Fruit fly (Drosophila melanogaster) whole organism, embryonic: ENCODE data around the gene Duox.

Experiments used
- Adf1 ChIP-seq: fragments of 200-800 bp; sonication (Bioruptor generic); IDR thresholded peaks from 2 replicates; pipeline ENCODE4 v1.3.6; 2022; ENCODE audit warnings: missing biosample characterization, missing genetic modification characterization
- BtbVII ChIP-seq: fragments of 200-800 bp; sonication (Bioruptor generic); optimal IDR thresholded peaks from 3 replicates; lab custom pipeline; 2017; ENCODE audit warnings: missing biosample characterization, mild to moderate bottlenecking, missing genetic modification characterization
- CG10366 ChIP-seq: fragments of 200-800 bp; sonication (Bioruptor generic); IDR thresholded peaks from 2 replicates; pipeline ENCODE4 v1.3.6; 2022; ENCODE audit warnings: missing biosample characterization, missing genetic modification characterization
- CG10543 ChIP-seq: fragments of 200-800 bp; sonication (Bioruptor generic); optimal IDR thresholded peaks from 3 replicates; lab custom pipeline; 2017; ENCODE audit warnings: missing biosample characterization, mild to moderate bottlenecking, missing genetic modification characterization, moderate library complexity
- CG11560 ChIP-seq: fragments of 200-800 bp; sonication (Bioruptor generic); IDR thresholded peaks from 3 replicates; pipeline ENCODE4 v1.3.6; 2022; ENCODE audit warnings: missing biosample characterization, missing genetic modification characterization
- CG12299 ChIP-seq: fragments of 200-800 bp; sonication (Bioruptor generic); optimal IDR thresholded peaks from 2 replicates; lab custom pipeline; 2018; ENCODE audit warnings: missing biosample characterization, mild to moderate bottlenecking, missing genetic modification characterization
- CG12769 ChIP-seq: fragments of 200-800 bp; sonication (Bioruptor generic); optimal IDR thresholded peaks from 2 replicates; lab custom pipeline; 2019; ENCODE audit warnings: missing biosample characterization, mild to moderate bottlenecking, missing genetic modification characterization, moderate library complexity
- CG14667 ChIP-seq: fragments of 200-800 bp; sonication (Bioruptor generic); IDR thresholded peaks from 2 replicates; pipeline ENCODE4 v1.3.6; 2022; ENCODE audit warnings: missing biosample characterization, missing genetic modification characterization
- CG14710 ChIP-seq: fragments of 200-800 bp; sonication (Bioruptor generic); optimal IDR thresholded peaks from 3 replicates; lab custom pipeline; 2019; ENCODE audit warnings: missing biosample characterization, mild to moderate bottlenecking, missing genetic modification characterization, moderate library complexity
- CG1647 ChIP-seq: fragments of 200-800 bp; sonication (Bioruptor generic); optimal IDR thresholded peaks from 3 replicates; lab custom pipeline; 2016; ENCODE audit warnings: missing biosample characterization, missing genetic modification characterization
- CG18599 ChIP-seq: fragments of 200-800 bp; sonication (Bioruptor generic); optimal IDR thresholded peaks from 3 replicates; lab custom pipeline; 2017; ENCODE audit warnings: missing biosample characterization, missing genetic modification characterization, mild to moderate bottlenecking, moderate library complexity, missing genetic modification reagents
- CG2199 ChIP-seq: fragments of 200-800 bp; sonication (Bioruptor generic); IDR thresholded peaks from 3 replicates; pipeline ENCODE4 v1.3.6; 2022; ENCODE audit warnings: missing biosample characterization, missing genetic modification characterization
- CG30431 ChIP-seq: fragments of 200-800 bp; sonication (Bioruptor generic); optimal IDR thresholded peaks from 2 replicates; lab custom pipeline; 2017; ENCODE audit warnings: missing biosample characterization, missing genetic modification characterization
- CG32532 ChIP-seq: fragments of 200-800 bp; sonication (Bioruptor generic); IDR thresholded peaks from 2 replicates; pipeline ENCODE4 v1.3.6; 2022; ENCODE audit warnings: missing biosample characterization, missing genetic modification characterization
- CG34376 ChIP-seq: fragments of 200-800 bp; sonication (Bioruptor generic); optimal IDR thresholded peaks from 2 replicates; lab custom pipeline; 2018; ENCODE audit warnings: missing biosample characterization, mild to moderate bottlenecking, missing genetic modification characterization
- CG4360 ChIP-seq: fragments of 200-800 bp; sonication (Bioruptor generic); IDR thresholded peaks from 2 replicates; pipeline ENCODE4 v1.3.6; 2022; ENCODE audit warnings: missing biosample characterization, missing genetic modification characterization
- CG7987 ChIP-seq: fragments of 200-800 bp; sonication (Bioruptor generic); optimal IDR thresholded peaks from 2 replicates; lab custom pipeline; 2018; ENCODE audit warnings: missing biosample characterization, mild to moderate bottlenecking, missing genetic modification characterization, moderate library complexity
- CoRest ChIP-seq: fragments of 200-800 bp; sonication (Bioruptor generic); optimal IDR thresholded peaks from 3 replicates; lab custom pipeline; 2018; ENCODE audit warnings: missing biosample characterization, mild to moderate bottlenecking, missing genetic modification characterization, moderate library complexity
- D19A ChIP-seq: fragments of 200-800 bp; optimal IDR thresholded peaks from 3 replicates; lab custom pipeline; 2019; ENCODE audit warnings: missing biosample characterization, mild to moderate bottlenecking, missing genetic modification characterization, moderate library complexity
- Drgx ChIP-seq: fragments of 200-800 bp; sonication (Bioruptor generic); IDR thresholded peaks from 2 replicates; pipeline ENCODE4 v1.3.6; 2022; ENCODE audit warnings: missing biosample characterization, missing genetic modification characterization
- Hr78 ChIP-seq, 2 experiments: fragments of 200-800 bp in 1 of 2; fragments of >200 bp in 1 of 2; sonication (Bioruptor generic) in 1 of 2; optimal IDR thresholded peaks; 2 replicates each; lab custom pipeline; 2017 to 2019; ENCODE audit warnings: missing biosample characterization in 2 of 2, missing genetic modification characterization in 2 of 2, mild to moderate bottlenecking in 1 of 2, moderate library complexity in 1 of 2
- Med ChIP-seq: fragments of 200-800 bp; sonication (Bioruptor generic); peaks from one replicate; lab custom pipeline; 2016; ENCODE audit warnings: missing biosample characterization, missing genetic modification characterization, mild to moderate bottlenecking, inconsistent platforms, moderate library complexity
- Nf-YB ChIP-seq: fragments of 200-800 bp; sonication (Bioruptor generic); optimal IDR thresholded peaks from 3 replicates; lab custom pipeline; 2019; ENCODE audit warnings: missing biosample characterization, mild to moderate bottlenecking, missing genetic modification characterization, moderate library complexity
- Poxn ChIP-seq: fragments of 200-800 bp; sonication (Bioruptor generic); IDR thresholded peaks from 2 replicates; pipeline ENCODE4 v1.3.6; 2022; ENCODE audit warnings: missing biosample characterization, missing genetic modification characterization
- Sry-β ChIP-seq: fragments of 200-800 bp; sonication (Bioruptor generic); optimal IDR thresholded peaks from 2 replicates; lab custom pipeline; 2018; ENCODE audit warnings: missing biosample characterization, mild to moderate bottlenecking, missing genetic modification characterization, moderate library complexity
- amos ChIP-seq: fragments of 200-800 bp; sonication (Bioruptor generic); IDR thresholded peaks from 2 replicates; pipeline ENCODE4 v1.3.6; 2022; ENCODE audit warnings: missing biosample characterization, missing genetic modification characterization; ENCODE audit not compliant: partially characterized antibody
- bsh ChIP-seq, 2 experiments: fragments of 200-800 bp; sonication (Bioruptor generic); optimal IDR thresholded peaks; 2 replicates each; lab custom pipeline; 2017 to 2018; ENCODE audit warnings: mild to moderate bottlenecking in 2 of 2, missing biosample characterization in 2 of 2, missing genetic modification characterization in 2 of 2, moderate library complexity in 1 of 2
- chinmo ChIP-seq: fragments of 200-800 bp; sonication (Bioruptor generic); IDR thresholded peaks from 4 replicates; pipeline ENCODE4 v1.3.6; 2022; ENCODE audit warnings: missing biosample characterization, missing genetic modification characterization; ENCODE audit not compliant: partially characterized antibody
- crol ChIP-seq: fragments of 200-800 bp; sonication (Bioruptor generic); IDR thresholded peaks from 2 replicates; pipeline ENCODE4 v1.3.6; 2022; ENCODE audit warnings: missing biosample characterization, missing genetic modification characterization
- cwo ChIP-seq: fragments of 200-800 bp; sonication (Bioruptor generic); optimal IDR thresholded peaks from 3 replicates; lab custom pipeline; 2017; ENCODE audit warnings: missing biosample characterization, missing genetic modification characterization, mild to moderate bottlenecking, moderate library complexity, missing genetic modification reagents
- dmrt99B ChIP-seq: fragments of 200-800 bp; sonication (Bioruptor generic); optimal IDR thresholded peaks from 2 replicates; lab custom pipeline; 2018; ENCODE audit warnings: missing biosample characterization, mild to moderate bottlenecking, missing genetic modification characterization, moderate library complexity
- exex ChIP-seq: fragments of 200-800 bp; sonication (Bioruptor generic); optimal IDR thresholded peaks from 4 replicates; lab custom pipeline; 2018; ENCODE audit warnings: missing biosample characterization, mild to moderate bottlenecking, missing genetic modification characterization, moderate library complexity
- ftz-f1 ChIP-seq: fragments of 200-800 bp; sonication (Bioruptor generic); optimal IDR thresholded peaks from 2 replicates; lab custom pipeline; 2016; ENCODE audit warnings: missing biosample characterization, missing genetic modification characterization
- grn ChIP-seq: fragments of 200-800 bp; sonication (Bioruptor generic); optimal IDR thresholded peaks from 3 replicates; lab custom pipeline; 2017; ENCODE audit warnings: missing biosample characterization, missing genetic modification characterization
- gro ChIP-seq: fragments of 200-800 bp; sonication (Bioruptor generic); optimal IDR thresholded peaks from 2 replicates; lab custom pipeline; 2016; ENCODE audit warnings: missing biosample characterization, missing genetic modification characterization
- gsb-n ChIP-seq: fragments of 200-800 bp; sonication (Bioruptor generic); optimal IDR thresholded peaks from 3 replicates; lab custom pipeline; 2018; ENCODE audit warnings: missing biosample characterization, mild to moderate bottlenecking, missing genetic modification characterization
- ham ChIP-seq: fragments of 200-800 bp; sonication (Bioruptor generic); IDR thresholded peaks from 2 replicates; pipeline ENCODE4 v1.3.6; 2022; ENCODE audit warnings: missing biosample characterization, missing genetic modification characterization
- mirr ChIP-seq: fragments of 200-800 bp; sonication (Bioruptor generic); optimal IDR thresholded peaks from 3 replicates; lab custom pipeline; 2018; ENCODE audit warnings: missing biosample characterization, mild to moderate bottlenecking, missing genetic modification characterization
- nom ChIP-seq: fragments of 200-800 bp; sonication (Bioruptor generic); optimal IDR thresholded peaks from 2 replicates; lab custom pipeline; 2017; ENCODE audit warnings: missing biosample characterization, missing genetic modification characterization, mild to moderate bottlenecking, moderate library complexity, missing genetic modification reagents
- onecut ChIP-seq: fragments of 200-800 bp; sonication (Bioruptor generic); IDR thresholded peaks from 2 replicates; pipeline ENCODE4 v1.3.6; 2022; ENCODE audit warnings: missing biosample characterization, missing genetic modification characterization
- ranshi ChIP-seq: fragments of 200-800 bp; sonication (Bioruptor generic); IDR thresholded peaks from 2 replicates; pipeline ENCODE4 v1.3.6; 2022; ENCODE audit warnings: missing biosample characterization, missing genetic modification characterization
- sens ChIP-seq: fragments of 200-800 bp; sonication (Bioruptor generic); peaks from one replicate; lab custom pipeline; 2016; ENCODE audit warnings: missing biosample characterization, missing genetic modification characterization
- sug ChIP-seq: fragments of 200-800 bp; optimal IDR thresholded peaks from 2 replicates; lab custom pipeline; 2019; ENCODE audit warnings: missing biosample characterization, mild to moderate bottlenecking, missing genetic modification characterization, moderate library complexity
- vnd ChIP-seq: fragments of 200-800 bp; sonication (Bioruptor generic); IDR thresholded peaks from 3 replicates; pipeline ENCODE4 v1.3.6; 2022; ENCODE audit warnings: missing biosample characterization, missing genetic modification characterization; ENCODE audit not compliant: partially characterized antibody
- zen2 ChIP-seq: fragments of 200-800 bp; sonication (Bioruptor generic); IDR thresholded peaks from 3 replicates; pipeline ENCODE4 v1.3.6; 2022; ENCODE audit warnings: missing biosample characterization, missing genetic modification characterization; ENCODE audit not compliant: partially characterized antibody

The Duox gene

DNA sequence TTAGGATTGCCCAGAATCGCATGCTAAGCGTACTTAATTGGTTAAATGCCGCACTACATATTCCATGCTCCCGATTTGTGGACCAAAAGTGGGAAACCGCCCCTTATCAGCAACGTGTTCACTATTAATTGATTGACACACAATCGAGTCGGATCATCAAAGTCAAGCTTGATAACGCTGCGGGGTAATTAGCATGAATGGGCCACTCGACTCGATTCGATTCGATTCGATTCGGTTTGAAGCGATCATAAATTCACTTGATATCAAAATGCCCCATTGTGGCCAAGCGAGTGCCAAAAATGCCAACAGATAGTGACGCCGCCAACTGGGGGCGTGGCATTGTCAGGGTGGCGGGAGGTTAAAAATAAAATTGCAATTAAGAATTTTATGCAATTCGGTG is 22.5 kb downstream of the Duox start:
- TF ChIP-seq exex (tag; lab: Kevin White, UChicago): peak; percentile 78
- peak; percentile 42 for TF ChIP-seq mirr
- no peak for TF ChIP-seq Sry-β (GFP tag; lab: Kevin White, UChicago)
- no peak for TF ChIP-seq CG10366 (GFP tag; lab: Robert Waterston, UW)
- TF ChIP-seq Med (GFP tag; lab: Kevin White, UChicago): no peak
- TF ChIP-seq bsh (GFP tag; optimal IDR thresholded peaks at IDR 0.05; lab: Kevin White, UChicago): no peak
- peak; percentile 10 for TF ChIP-seq grn (GFP tag; lab: Kevin White, UChicago)
- no peak for TF ChIP-seq CG30431 (GFP tag; lab: Kevin White, UChicago)
- no peak for TF ChIP-seq vnd (GFP tag; lab: Robert Waterston, UW)
- TF ChIP-seq amos (GFP tag; lab: Robert Waterston, UW): no peak
- peak; percentile 7 for TF ChIP-seq CG7987 (GFP tag; lab: Kevin White, UChicago)
- TF ChIP-seq D19A: no peak
- no peak for TF ChIP-seq CG14667 (GFP tag; lab: Robert Waterston, UW)
- TF ChIP-seq sens (GFP tag; lab: Kevin White, UChicago): peak; percentile 13
- no peak for TF ChIP-seq CoRest (tag; lab: Kevin White, UChicago)
- peak; percentile 64 for TF ChIP-seq CG34376
- peak; percentile 58 for TF ChIP-seq sug
- TF ChIP-seq dmrt99B (tag; lab: Kevin White, UChicago): no peak
- no peak for TF ChIP-seq onecut (GFP tag; lab: Robert Waterston, UW)
- no peak for TF ChIP-seq CG4360 (GFP tag; lab: Robert Waterston, UW)
- peak; percentile 53 for TF ChIP-seq gsb-n
- TF ChIP-seq CG12299 (tag; lab: Kevin White, UChicago): no peak

DNA sequence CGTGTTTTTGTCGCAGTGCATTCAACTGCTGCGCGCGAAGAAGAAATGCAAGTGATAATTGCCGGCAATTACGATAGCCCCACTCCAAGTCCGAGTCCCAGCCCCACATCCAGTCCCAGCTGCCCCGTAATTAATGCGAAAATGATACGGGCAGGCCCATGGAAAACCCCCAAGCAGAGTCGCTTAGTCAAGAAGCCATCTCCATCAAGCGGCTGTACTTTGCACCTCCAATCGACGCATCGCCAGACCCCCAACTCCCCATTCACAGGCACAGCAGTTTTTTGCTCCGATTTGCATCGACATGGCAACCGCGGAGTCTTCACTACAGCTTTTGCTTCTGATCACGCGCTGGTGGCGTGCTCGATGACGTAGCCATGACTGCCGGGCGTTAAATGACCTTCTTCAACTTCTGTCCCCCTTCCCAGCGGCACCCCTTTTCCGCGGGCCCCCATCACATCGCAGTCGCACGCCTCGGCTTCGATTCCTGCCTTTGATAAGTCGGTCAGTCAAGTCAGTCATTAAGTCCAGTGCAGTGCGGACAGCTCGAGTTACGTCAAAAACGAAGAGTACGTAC is 23.8 kb downstream of the Duox start:
- peak; percentile 87 for TF ChIP-seq CG7987 (GFP tag; lab: Kevin White, UChicago)
- 0 out of 3 replicates have a peak, but pooled peaks have one; percentile 26 for TF ChIP-seq CG11560
- TF ChIP-seq CG14710 (tag; lab: Kevin White, UChicago): no peak
- TF ChIP-seq cwo: peak; percentile 38
- TF ChIP-seq crol (GFP tag; lab: Robert Waterston, UW): peak; percentile 39; the same call in 1 of the 2 replicates
- TF ChIP-seq chinmo (GFP tag; lab: Robert Waterston, UW): 0 out of 4 replicates have a peak, but pooled peaks have one; percentile 16
- TF ChIP-seq bsh (GFP tag; optimal IDR thresholded peaks at IDR 0.05; lab: Kevin White, UChicago): peak in 1 of 2 experiments; percentile 63
- TF ChIP-seq BtbVII (GFP tag; lab: Kevin White, UChicago): peak; percentile 13
- TF ChIP-seq zen2 (GFP tag; lab: Robert Waterston, UW): no peak
- peak; percentile 96 for TF ChIP-seq nom
- no peak for TF ChIP-seq ranshi
- TF ChIP-seq, all 482 proteins: peak for 8

dm6 chr2L:2804634-2805311 is 25.3 kb downstream of the Duox start, which contains the start of gene daw:
daw (plus strand) TSS chr2L:2805261.
- TF ChIP-seq ham (GFP tag; lab: Robert Waterston, UW) (0 out of 2 replicates have a peak, but pooled peaks have one; percentile 20), gro (GFP tag; lab: Kevin White, UChicago) (peak; percentile 21), Hr78 (GFP tag; optimal IDR thresholded peaks at IDR 0.05; lab: Kevin White, UChicago) (peak in 1 of 2 experiments; percentile 23), nom (peak; percentile 97), Med (GFP tag; lab: Kevin White, UChicago) (peak; percentile 60), Poxn (GFP tag; lab: Robert Waterston, UW) (no peak), CG2199 (peak; percentile 96), Adf1 (GFP tag; lab: Robert Waterston, UW) (peak; percentile 49; the same call in 1 of the 2 replicates), CG32532 (GFP tag; lab: Robert Waterston, UW) (peak; percentile 9; the same call in 1 of the 2 replicates), ftz-f1 (GFP tag; lab: Kevin White, UChicago) (peak; percentile 11), CG10543 (GFP tag; lab: Kevin White, UChicago) (peak; percentile 52), CG34376 (peak; percentile 85), sug (peak; percentile 93), Drgx (GFP tag; lab: Robert Waterston, UW) (0 out of 2 replicates have a peak, but pooled peaks have one; percentile 24), CG1647 (GFP tag; lab: Kevin White, UChicago) (no peak), CG18599 (GFP tag; lab: Kevin White, UChicago) (peak; percentile 12), Nf-YB (GFP tag; lab: Kevin White, UChicago) (peak; percentile 74), CG12769 (peak; percentile 68)
